Worm (Caenorhabditis elegans) whole organism, L4 larva: Measurements from ENCODE around the gene K08E7.4.
A peak's percentile ranks its signal among the peaks of the same experiment; 100 is the strongest.

ENCODE experiments used
- D1046.2 ChIP-seq: fragments of 200-800 bp; sonication (Bioruptor generic); IDR thresholded peaks from 2 replicates; pipeline ENCODE4 v1.3.6; 2022; ENCODE audit warnings: missing genetic modification characterization, missing compliant biosample characterization
- F10B5.3 ChIP-seq: sonication (generic microtip); optimal IDR thresholded peaks from 2 replicates; lab custom pipeline; 2016; ENCODE audit warnings: mild to moderate bottlenecking, missing genetic modification characterization, missing compliant biosample characterization
- F37D6.2 ChIP-seq: sonication (generic microtip); optimal IDR thresholded peaks from 2 replicates; lab custom pipeline; 2016; ENCODE audit warnings: mild to moderate bottlenecking, missing genetic modification characterization, missing compliant biosample characterization
- T20F7.1 ChIP-seq: fragments of 200-800 bp; sonication (Bioruptor generic); optimal IDR thresholded peaks from 2 replicates; lab custom pipeline; 2018; ENCODE audit warnings: mild to moderate bottlenecking, missing genetic modification characterization, missing compliant biosample characterization
- Y105C5A.15 ChIP-seq: fragments of 200-800 bp; sonication (Bioruptor generic); IDR thresholded peaks from 2 replicates; pipeline ENCODE4 v1.3.6; 2022; ENCODE audit warnings: missing genetic modification characterization, missing compliant biosample characterization
- ZK337.2 ChIP-seq: fragments of 200-800 bp; sonication (Bioruptor generic); IDR thresholded peaks from 2 replicates; pipeline ENCODE4 v1.3.6; 2022; ENCODE audit warnings: missing genetic modification reagents, missing genetic modification characterization, missing compliant biosample characterization
- aly-2 ChIP-seq: sonication (generic microtip); optimal IDR thresholded peaks from 2 replicates; lab custom pipeline; 2018; ENCODE audit warnings: missing biosample characterization, missing genetic modification characterization
- arid-1 ChIP-seq: fragments of 200-800 bp; sonication (Bioruptor generic); conservative IDR thresholded peaks from 2 replicates; pipeline ENCODE4 v1.3.6; 2022; ENCODE audit warnings: missing genetic modification reagents, missing genetic modification characterization, missing compliant biosample characterization
- ceh-28 ChIP-seq: fragments of 150-350 bp; optimal IDR thresholded peaks from 2 replicates; lab custom pipeline; 2014; ENCODE audit warnings: missing biosample characterization, missing genetic modification reagents, missing genetic modification characterization
- ceh-44 ChIP-seq: fragments of 200-800 bp; sonication (Bioruptor generic); IDR thresholded peaks from 2 replicates; pipeline ENCODE4 v1.3.6; 2022; ENCODE audit warnings: missing genetic modification reagents, missing genetic modification characterization, missing compliant biosample characterization
- daf-16 ChIP-seq, 3 experiments: sonication (generic microtip); optimal IDR thresholded peaks; 2 replicates each; lab custom pipeline; 2016 to 2017; ENCODE audit warnings: missing genetic modification characterization in 3 of 3, missing genetic modification reagents in 3 of 3, mild to moderate bottlenecking in 2 of 3, missing compliant biosample characterization in 2 of 3, missing biosample characterization in 1 of 3, moderate library complexity in 1 of 3
- dmd-8 ChIP-seq: fragments of 200-800 bp; sonication (Bioruptor generic); IDR thresholded peaks from 2 replicates; pipeline ENCODE4 v1.3.6; 2022; ENCODE audit warnings: missing genetic modification characterization, missing compliant biosample characterization
- gei-8 ChIP-seq: fragments of 200-800 bp; sonication (Bioruptor generic); optimal IDR thresholded peaks from 2 replicates; lab custom pipeline; 2018; ENCODE audit warnings: mild to moderate bottlenecking, missing genetic modification characterization, missing compliant biosample characterization
- hif-1 ChIP-seq, 2 experiments: sonication (generic microtip); optimal IDR thresholded peaks; 2 replicates each; lab custom pipeline; 2016 to 2017; ENCODE audit warnings: missing compliant biosample characterization in 2 of 2, missing genetic modification characterization in 2 of 2, missing genetic modification reagents in 2 of 2, missing genotype in 2 of 2, mild to moderate bottlenecking in 1 of 2
- hmg-1.1 ChIP-seq: fragments of 200-800 bp; sonication (Bioruptor generic); IDR thresholded peaks from 2 replicates; pipeline ENCODE4 v1.3.6; 2022; ENCODE audit warnings: missing genetic modification reagents, missing genetic modification characterization, missing compliant biosample characterization
- jun-1 ChIP-seq: fragments of 150-350 bp; optimal IDR thresholded peaks from 2 replicates; lab custom pipeline; 2014; ENCODE audit warnings: missing biosample characterization, missing genetic modification reagents, missing genetic modification characterization
- lim-7 ChIP-seq: fragments of 200-800 bp; sonication (Bioruptor generic); IDR thresholded peaks from 2 replicates; pipeline ENCODE4 v1.3.6; 2022; ENCODE audit warnings: missing genetic modification characterization, missing compliant biosample characterization
- lin-13 ChIP-seq: fragments of 150-350 bp; optimal IDR thresholded peaks from 2 replicates; lab custom pipeline; 2014; ENCODE audit warnings: missing biosample characterization, missing genetic modification reagents, missing genetic modification characterization
- lin-38 ChIP-seq: fragments of 200-800 bp; sonication (Bioruptor generic); IDR thresholded peaks from 2 replicates; pipeline ENCODE4 v1.3.6; 2022; ENCODE audit warnings: missing genetic modification reagents, missing genetic modification characterization, missing compliant biosample characterization
- lir-3 ChIP-seq: sonication (generic microtip); optimal IDR thresholded peaks from 2 replicates; lab custom pipeline; 2016; ENCODE audit warnings: mild to moderate bottlenecking, missing genetic modification characterization, missing compliant biosample characterization
- mdl-1 ChIP-seq, 2 experiments: fragments of 150-350 bp in 1 of 2; sonication (generic microtip) in 1 of 2; optimal IDR thresholded peaks; 2 replicates each; lab custom pipeline; 2014 to 2017; ENCODE audit warnings: missing biosample characterization in 2 of 2, missing genetic modification characterization in 2 of 2
- mes-2 ChIP-seq: sonication (generic microtip); optimal IDR thresholded peaks from 2 replicates; lab custom pipeline; 2016; ENCODE audit warnings: missing genotype, mild to moderate bottlenecking, missing genetic modification characterization, missing compliant biosample characterization; ENCODE audit not compliant: poor library complexity, severe bottlenecking
- nhr-102 ChIP-seq: sonication (generic microtip); optimal IDR thresholded peaks from 2 replicates; lab custom pipeline; 2016; ENCODE audit warnings: mild to moderate bottlenecking, missing genetic modification characterization, moderate library complexity, missing compliant biosample characterization
- nhr-11 ChIP-seq: fragments of 150-350 bp; optimal IDR thresholded peaks from 2 replicates; lab custom pipeline; 2014; ENCODE audit warnings: missing biosample characterization, missing genetic modification characterization
- nhr-237 ChIP-seq: sonication (generic microtip); optimal IDR thresholded peaks from 2 replicates; lab custom pipeline; 2017; ENCODE audit warnings: missing biosample characterization, missing genetic modification characterization
- nhr-41 ChIP-seq: fragments of 200-800 bp; sonication (Bioruptor generic); IDR thresholded peaks from 2 replicates; pipeline ENCODE4 v1.3.6; 2022; ENCODE audit warnings: missing genetic modification reagents, missing genetic modification characterization, missing compliant biosample characterization
- php-3 ChIP-seq: fragments of 200-800 bp; sonication (Bioruptor generic); IDR thresholded peaks from 2 replicates; pipeline ENCODE4 v1.3.6; 2022; ENCODE audit warnings: missing genetic modification reagents, missing genetic modification characterization, missing compliant biosample characterization
- pqm-1 ChIP-seq: sonication (generic microtip); optimal IDR thresholded peaks from 2 replicates; lab custom pipeline; 2017; ENCODE audit warnings: missing biosample characterization, missing genetic modification characterization
- rbr-2 ChIP-seq: sonication (generic microtip); optimal IDR thresholded peaks from 2 replicates; lab custom pipeline; 2016; ENCODE audit warnings: missing genotype, missing genetic modification characterization, missing compliant biosample characterization
- saeg-2 ChIP-seq: fragments of 200-800 bp; sonication (Bioruptor generic); IDR thresholded peaks from 2 replicates; pipeline ENCODE4 v1.3.6; 2022; ENCODE audit warnings: missing genetic modification reagents, missing genetic modification characterization, missing compliant biosample characterization
- skn-1 ChIP-seq: fragments of 150-350 bp; optimal IDR thresholded peaks from 2 replicates; lab custom pipeline; 2014; ENCODE audit warnings: missing biosample characterization, missing genetic modification characterization
- tag-97 ChIP-seq: fragments of 200-800 bp; sonication (Bioruptor generic); IDR thresholded peaks from 2 replicates; pipeline ENCODE4 v1.3.6; 2022; ENCODE audit warnings: missing genetic modification characterization, missing compliant biosample characterization
- unc-62 ChIP-seq, 3 experiments: fragments of 150-350 bp in 1 of 3; sonication (generic microtip); optimal IDR thresholded peaks in 2 of 3; peaks in 1 of 3; 1 replicate in 1 of 3; 2 replicates in 2 of 3; lab custom pipeline; 2014 to 2017; ENCODE audit warnings: missing biosample characterization in 3 of 3, missing genetic modification characterization in 3 of 3, missing genetic modification reagents in 3 of 3, missing genotype in 1 of 3
- zip-11 ChIP-seq: fragments of 200-800 bp; sonication (Bioruptor generic); IDR thresholded peaks from 2 replicates; pipeline ENCODE4 v1.3.6; 2022; ENCODE audit warnings: missing genetic modification characterization, missing compliant biosample characterization
- zip-2 ChIP-seq: fragments of 150-350 bp; optimal IDR thresholded peaks from 2 replicates; lab custom pipeline; 2014; ENCODE audit warnings: missing biosample characterization, missing genetic modification characterization
- ztf-7 ChIP-seq: fragments of 150-350 bp; optimal IDR thresholded peaks from 2 replicates; lab custom pipeline; 2014; ENCODE audit warnings: missing biosample characterization, missing genetic modification characterization

K08E7.4 gene

ce11 chrIV:12545902-12546301 is 25.0 kb downstream of the K08E7.4 start:
- TF ChIP-seq nhr-41 (GFP tag; lab: Robert Waterston, UW) (no peak), jun-1 (tag; lab: Kevin White, UChicago) (no peak), ZK337.2 (no peak), rbr-2 (tag; lab: Kevin White, UChicago) (no peak), ceh-28 (tag; lab: Kevin White, UChicago) (no peak), daf-16 (GFP tag; optimal IDR thresholded peaks at IDR 0.05; lab: Kevin White, UChicago) (no peak), daf-16 (tag; optimal IDR thresholded peaks at IDR 0.05; lab: Kevin White, UChicago) (no peak), saeg-2 (GFP tag; lab: Robert Waterston, UW) (no peak), zip-2 (no peak), pqm-1 (no peak), ztf-7 (tag; lab: Kevin White, UChicago) (no peak), zip-11 (no peak), F37D6.2 (tag; lab: Kevin White, UChicago) (no peak), nhr-102 (no peak), php-3 (no peak), hmg-1.1 (no peak), T20F7.1 (GFP tag; lab: Kevin White, UChicago) (no peak), lir-3 (tag; lab: Kevin White, UChicago) (no peak), gei-8 (GFP tag; lab: Kevin White, UChicago) (no peak), mdl-1 (tag; optimal IDR thresholded peaks at IDR 0.05; lab: Kevin White, UChicago) (no peak), aly-2 (no peak)

- no peak for TF ChIP-seq php-3
- TF ChIP-seq mes-2 (tag; lab: Kevin White, UChicago) = peak; percentile 27
- TF ChIP-seq lim-7 = no peak
- no peak for TF ChIP-seq lin-13 (GFP tag; lab: Kevin White, UChicago)
- TF ChIP-seq dmd-8 (GFP tag; lab: Robert Waterston, UW) = no peak
Observed at ce11 chrIV:12545393-12545792, 25.6 kb downstream of the K08E7.4 start.

ce11 chrIV:12544624-12545023 is 26.3 kb downstream of the K08E7.4 start:
- TF ChIP-seq mes-2 (tag; lab: Kevin White, UChicago) (no peak), unc-62 (GFP tag; optimal IDR thresholded peaks at IDR 0.05 in 1 of 2; lab: Kevin White, UChicago) (peak in 1 of 2 experiments; percentile 64), unc-62 (tag; optimal IDR thresholded peaks at IDR 0.05; lab: Kevin White, UChicago) (no peak)

- TF ChIP-seq tag-97 = no peak
- TF ChIP-seq unc-62 (GFP tag; optimal IDR thresholded peaks at IDR 0.05 in 1 of 2; lab: Kevin White, UChicago) = peak in 1 of 2 experiments; percentile 90
- TF ChIP-seq unc-62 (tag; optimal IDR thresholded peaks at IDR 0.05; lab: Kevin White, UChicago) = no peak
Observed at ce11 chrIV:12542011-12542410, 28.9 kb downstream of the K08E7.4 start, which contains the start of gene ham-1. Gene ham-1, plus strand, starts transcription at chrIV:12542183.

- TF ChIP-seq arid-1 (GFP tag; lab: Robert Waterston, UW) (no peak), tag-97 (no peak), ceh-44 (GFP tag; lab: Robert Waterston, UW) (no peak), Y105C5A.15 (no peak), T20F7.1 (GFP tag; lab: Kevin White, UChicago) (no peak), F10B5.3 (tag; lab: Kevin White, UChicago) (no peak), lin-38 (no peak), skn-1 (tag; lab: Kevin White, UChicago) (no peak), hif-1 (tag; optimal IDR thresholded peaks at IDR 0.05; lab: Kevin White, UChicago) (no peak), nhr-11 (tag; lab: Kevin White, UChicago) (no peak), ZK337.2 (no peak), D1046.2 (GFP tag; lab: Robert Waterston, UW) (no peak), mes-2 (tag; lab: Kevin White, UChicago) (no peak), nhr-237 (tag; lab: Kevin White, UChicago) (no peak)
Observed at ce11 chrIV:12540242-12540641, 30.7 kb downstream of the K08E7.4 start.
